Fruit fly (Drosophila melanogaster) whole organism: Measurements from ENCODE around the gene CG33127.

Source experiments
- CG8478 ChIP-seq: fragments of >200 bp; optimal IDR thresholded peaks from 2 replicates; lab custom pipeline; 2018; ENCODE audit warnings: inconsistent platforms
- Dll ChIP-seq: fragments of >200 bp; optimal IDR thresholded peaks from 2 replicates; lab custom pipeline; 2017
- EcR ChIP-seq, 2 experiments: fragments of >200 bp; optimal IDR thresholded peaks; 2 replicates each; lab custom pipeline; 2017; ENCODE audit warnings: missing biosample characterization in 2 of 2, missing genetic modification characterization in 2 of 2, missing genetic modification reagents in 2 of 2
- pan ChIP-seq: fragments of >200 bp; optimal IDR thresholded peaks from 2 replicates; lab custom pipeline; 2017
- psq ChIP-seq: fragments of >200 bp; optimal IDR thresholded peaks from 2 replicates; lab custom pipeline; 2017
- usp ChIP-seq: fragments of >200 bp; optimal IDR thresholded peaks from 2 replicates; lab custom pipeline; 2017; ENCODE audit warnings: missing biosample characterization, missing genetic modification characterization, mixed read lengths

Gene CG33127

DNA sequence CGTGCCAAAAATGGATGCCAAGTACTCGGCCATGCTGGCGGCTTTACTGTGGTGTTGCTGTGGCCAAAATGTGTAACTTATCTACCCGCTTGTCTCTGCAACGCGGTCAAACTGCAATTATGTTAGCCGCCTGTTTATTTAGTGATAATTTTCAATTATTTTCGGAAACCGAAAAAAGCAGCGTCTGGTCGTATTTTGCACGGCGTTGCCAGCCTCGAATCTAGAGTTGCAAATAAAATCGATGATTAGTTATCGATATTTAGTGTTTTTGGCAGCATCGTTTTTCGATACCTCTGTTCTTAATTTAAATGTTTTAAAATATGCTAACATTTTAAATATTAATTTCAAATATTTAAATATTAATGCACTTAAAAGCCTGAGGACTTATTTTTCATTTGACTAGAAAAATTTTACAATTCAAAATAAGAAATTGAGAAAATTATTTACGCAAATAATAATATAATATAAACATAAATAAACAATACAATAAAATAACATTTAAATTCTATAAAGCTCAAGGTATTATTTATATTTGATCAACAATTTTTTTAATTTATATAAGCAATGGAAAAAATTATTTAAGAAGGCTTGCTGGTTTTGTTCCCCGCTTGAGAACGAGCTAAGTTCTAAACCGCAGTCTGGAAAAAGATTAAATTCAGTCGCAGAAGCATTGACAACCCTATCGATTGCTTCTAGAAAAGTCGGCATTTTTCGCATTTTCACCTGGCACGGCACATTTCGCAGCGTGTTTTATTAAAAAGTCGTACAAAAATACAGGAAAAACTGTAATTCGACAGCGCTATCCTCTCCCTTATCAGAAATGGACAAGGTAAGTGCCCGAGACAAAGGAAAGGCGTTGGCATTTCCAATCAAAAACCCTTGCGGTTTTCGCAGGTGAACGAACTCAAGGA, 27.2 kb upstream of the CG33127 start, which contains the start of the genes U2af38 and Stip1:
U2af38 (minus strand) TSS at position 230 of the 911 bp plus-strand sequence.
Stip1 (plus strand) TSS at position 671 of the 911 bp plus-strand sequence.
- TF ChIP-seq EcR (GFP tag; optimal IDR thresholded peaks at IDR 0.05; lab: Kevin White, UChicago) (peak; percentile 73 to 94), usp (no peak), psq (lab: Kevin White, UChicago) (no peak), pan (lab: Kevin White, UChicago) (no peak), Dll (lab: Kevin White, UChicago) (no peak), CG8478 (lab: Kevin White, UChicago) (no peak)

DNA sequence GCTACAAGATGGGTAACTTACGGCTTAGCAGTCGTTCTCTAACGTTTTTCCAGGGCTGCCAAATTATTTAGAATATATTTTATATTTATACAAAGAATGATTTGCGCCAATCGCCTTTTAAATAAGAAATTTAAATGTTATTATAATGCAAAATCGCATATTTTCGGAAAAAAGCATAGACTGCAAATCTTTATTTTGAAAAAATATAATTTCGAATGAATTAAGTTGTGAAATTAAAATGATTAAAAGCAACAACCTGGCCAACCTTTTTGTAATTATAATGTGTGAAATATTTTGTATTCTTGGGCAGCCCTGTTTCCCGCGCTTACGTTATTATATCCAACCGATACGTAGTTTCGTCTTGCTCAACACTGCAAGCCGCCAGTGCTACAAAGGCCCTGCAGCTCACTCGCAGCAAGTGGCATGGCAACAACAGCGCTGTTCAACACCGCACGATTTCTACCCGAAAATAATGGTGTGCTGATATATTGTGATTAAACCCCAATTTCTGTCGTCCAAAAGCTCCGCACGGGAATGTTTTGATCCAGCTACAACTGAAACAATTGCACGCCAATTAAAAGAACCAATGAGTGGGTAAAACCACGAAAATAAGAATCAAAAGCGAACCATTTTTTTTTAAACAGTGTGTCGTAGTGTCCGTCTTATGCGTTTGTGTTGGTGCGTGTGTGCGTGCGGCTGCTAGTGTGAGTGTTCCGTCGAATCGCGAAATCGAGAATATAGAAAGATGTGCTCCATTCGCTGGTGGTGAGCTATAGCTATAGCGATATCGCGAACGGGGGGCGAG, 24.2 kb upstream of the CG33127 start, which contains the start of gene Pi3K21B:
Pi3K21B (plus strand) TSS at position 401 of the 805 bp plus-strand sequence.
- no peak for TF ChIP-seq CG8478 (lab: Kevin White, UChicago)
- TF ChIP-seq psq (lab: Kevin White, UChicago): no peak
- TF ChIP-seq Dll (lab: Kevin White, UChicago): no peak
- no peak for TF ChIP-seq pan (lab: Kevin White, UChicago)
- no peak for TF ChIP-seq EcR (GFP tag; optimal IDR thresholded peaks at IDR 0.05; lab: Kevin White, UChicago)
- TF ChIP-seq usp: no peak

DNA sequence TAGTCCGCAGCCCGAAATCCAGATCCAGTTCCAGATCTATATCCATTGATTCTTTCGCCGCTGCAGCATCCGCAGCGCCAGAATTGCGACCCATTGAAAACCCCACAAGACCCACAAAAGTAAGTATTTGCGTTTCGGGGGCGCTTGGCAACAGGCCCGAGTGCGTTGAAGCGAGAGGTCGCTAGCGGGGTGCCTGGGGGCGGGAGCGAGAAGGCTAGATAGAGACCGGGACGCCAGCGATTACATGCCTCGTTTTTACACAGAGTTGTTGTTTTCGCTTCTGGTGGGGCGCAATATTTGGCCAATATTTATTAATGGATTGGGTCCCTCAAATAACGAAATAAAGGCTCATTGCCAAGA, 23.6 kb upstream of the CG33127 start:
- no peak for TF ChIP-seq CG8478 (lab: Kevin White, UChicago)
- TF ChIP-seq usp: no peak
- TF ChIP-seq pan (lab: Kevin White, UChicago): no peak
- TF ChIP-seq EcR (GFP tag; optimal IDR thresholded peaks at IDR 0.05; lab: Kevin White, UChicago): no peak
- TF ChIP-seq psq (lab: Kevin White, UChicago): no peak

DNA sequence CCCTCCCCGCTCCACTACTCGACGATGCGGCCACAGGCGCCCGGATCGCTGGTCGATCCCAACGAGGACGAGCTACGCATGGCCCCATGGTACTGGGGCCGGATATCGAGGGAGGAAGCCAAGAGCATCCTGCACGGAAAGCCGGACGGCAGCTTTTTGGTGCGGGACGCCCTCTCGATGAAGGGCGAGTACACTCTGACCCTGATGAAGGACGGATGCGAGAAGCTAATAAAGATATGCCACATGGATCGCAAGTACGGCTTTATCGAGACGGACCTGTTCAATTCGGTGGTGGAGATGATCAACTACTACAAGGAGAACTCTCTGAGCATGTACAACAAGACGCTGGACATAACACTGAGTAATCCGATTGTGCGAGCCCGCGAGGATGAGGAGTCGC, 22.9 kb upstream of the CG33127 start:
- no peak for TF ChIP-seq psq (lab: Kevin White, UChicago)
- no peak for TF ChIP-seq pan (lab: Kevin White, UChicago)
- TF ChIP-seq usp: no peak
- no peak for TF ChIP-seq EcR (GFP tag; optimal IDR thresholded peaks at IDR 0.05; lab: Kevin White, UChicago)
- no peak for TF ChIP-seq CG8478 (lab: Kevin White, UChicago)
- no peak for TF ChIP-seq Dll (lab: Kevin White, UChicago)

DNA sequence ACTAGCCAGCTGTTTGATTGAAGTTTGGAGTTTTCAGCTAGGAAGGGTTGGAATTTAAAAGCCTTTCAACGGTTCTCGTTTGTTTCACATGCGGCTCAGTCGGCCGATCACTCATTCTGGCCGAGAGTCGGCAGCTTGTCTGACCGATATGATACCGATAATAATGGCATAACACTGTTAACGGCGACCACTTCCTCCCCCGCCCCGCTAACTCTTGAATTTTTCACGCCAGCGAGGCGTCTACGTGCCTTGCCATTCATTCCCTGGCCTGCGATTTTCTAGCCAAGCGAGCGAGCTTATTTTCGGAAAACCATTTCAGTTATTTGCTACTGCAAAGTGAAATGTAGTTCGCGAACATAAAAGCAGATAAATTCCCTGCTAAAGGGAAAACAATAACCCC, 21.9 kb upstream of the CG33127 start:
- TF ChIP-seq usp: no peak
- TF ChIP-seq pan (lab: Kevin White, UChicago): no peak
- no peak for TF ChIP-seq Dll (lab: Kevin White, UChicago)

DNA sequence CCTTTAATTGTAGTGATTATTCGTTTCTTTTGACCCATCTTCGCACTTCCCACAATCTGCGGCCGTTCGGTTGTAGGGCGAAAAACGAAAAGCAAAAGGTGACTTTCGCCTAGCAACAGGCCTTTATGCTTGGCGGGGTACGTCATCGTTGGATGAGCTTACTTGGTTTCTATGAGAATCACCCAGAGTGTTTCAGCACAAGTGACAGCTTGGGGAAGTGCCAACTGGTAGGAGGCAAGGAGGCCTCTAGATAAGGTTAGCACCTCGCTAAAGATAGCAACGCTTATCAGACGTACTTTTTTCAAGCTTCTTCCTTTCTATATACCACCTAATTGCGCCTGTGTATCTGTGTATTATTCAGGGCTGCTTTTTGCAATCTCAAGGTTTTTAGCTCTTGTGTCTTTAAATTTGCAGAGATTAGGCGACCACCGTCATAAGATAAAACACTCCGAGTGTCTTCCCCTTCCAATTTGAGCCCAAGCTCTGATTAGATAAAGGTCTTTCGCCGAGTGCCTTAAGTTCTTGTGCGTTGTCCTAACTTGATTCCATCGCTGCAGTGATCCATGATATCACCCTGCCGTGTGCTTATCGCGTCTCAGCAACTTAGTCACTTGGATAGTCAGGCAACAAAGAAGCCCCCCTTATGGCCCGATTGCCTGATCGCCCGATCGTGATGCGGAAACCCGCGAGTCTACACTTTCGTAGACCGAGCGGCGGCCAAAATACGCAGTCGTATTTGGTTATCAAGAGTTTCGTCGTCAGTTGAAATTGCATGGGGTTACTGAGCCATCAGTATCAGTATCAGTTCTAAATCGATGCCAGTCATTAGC, 20.8 kb upstream of the CG33127 start:
- TF ChIP-seq usp (no peak), pan (lab: Kevin White, UChicago) (no peak), psq (lab: Kevin White, UChicago) (no peak), EcR (GFP tag; optimal IDR thresholded peaks at IDR 0.05; lab: Kevin White, UChicago) (no peak), Dll (lab: Kevin White, UChicago) (no peak), CG8478 (lab: Kevin White, UChicago) (no peak)

DNA sequence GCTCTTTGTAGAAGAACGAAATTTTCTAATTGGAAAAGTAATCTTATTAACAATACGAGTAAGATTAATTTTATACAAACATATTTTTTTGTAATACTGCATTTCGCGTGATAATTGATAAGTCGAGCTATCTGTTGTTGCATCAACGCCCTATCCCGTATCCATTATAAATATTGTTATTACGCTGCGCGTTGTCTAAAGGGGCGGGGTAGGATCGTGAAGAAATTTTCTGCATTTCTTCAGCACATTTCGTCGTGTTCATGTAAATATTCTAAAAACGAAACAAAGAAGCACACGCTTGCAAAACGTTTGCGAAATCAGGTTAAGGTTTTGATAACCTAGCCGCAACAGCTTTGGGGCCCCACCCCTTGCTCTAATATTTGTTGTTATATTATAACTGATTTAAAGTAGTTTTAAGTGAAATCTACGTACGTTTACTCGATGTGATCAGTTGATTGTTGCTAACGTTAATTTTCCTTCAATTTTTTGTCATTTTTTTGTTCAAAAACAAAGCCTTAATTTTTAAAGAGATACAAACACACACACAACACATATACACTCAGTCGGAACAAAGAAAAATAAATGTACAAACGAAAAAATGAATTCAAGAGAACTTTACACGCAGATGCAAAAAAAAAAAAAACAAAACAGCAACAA, 18.5 kb upstream of the CG33127 start:
- TF ChIP-seq pan (lab: Kevin White, UChicago) (no peak), psq (lab: Kevin White, UChicago) (no peak), Dll (lab: Kevin White, UChicago) (no peak), EcR (GFP tag; optimal IDR thresholded peaks at IDR 0.05; lab: Kevin White, UChicago) (no peak), usp (no peak)

DNA sequence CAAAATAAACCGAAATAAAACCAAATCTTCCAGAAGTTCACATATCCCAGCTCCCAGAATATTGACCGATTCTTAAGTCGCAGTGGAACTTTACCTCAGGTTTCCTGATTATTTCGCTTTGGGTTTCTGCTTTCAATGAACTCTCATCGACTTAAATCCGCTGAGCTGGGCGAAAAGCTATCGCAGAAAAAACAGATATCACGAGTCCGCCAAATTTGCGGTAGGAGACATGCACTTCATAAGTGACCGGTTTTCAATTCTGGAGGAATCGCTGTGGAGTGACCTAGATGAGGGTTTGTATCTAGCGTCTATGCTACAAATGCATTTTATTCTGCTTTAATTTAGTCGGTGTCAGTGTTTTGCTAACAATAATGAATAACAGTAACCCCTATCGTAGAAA, 16.7 kb upstream of the CG33127 start:
- TF ChIP-seq EcR (GFP tag; optimal IDR thresholded peaks at IDR 0.05; lab: Kevin White, UChicago) (no peak), psq (lab: Kevin White, UChicago) (no peak), Dll (lab: Kevin White, UChicago) (no peak), usp (no peak)

DNA sequence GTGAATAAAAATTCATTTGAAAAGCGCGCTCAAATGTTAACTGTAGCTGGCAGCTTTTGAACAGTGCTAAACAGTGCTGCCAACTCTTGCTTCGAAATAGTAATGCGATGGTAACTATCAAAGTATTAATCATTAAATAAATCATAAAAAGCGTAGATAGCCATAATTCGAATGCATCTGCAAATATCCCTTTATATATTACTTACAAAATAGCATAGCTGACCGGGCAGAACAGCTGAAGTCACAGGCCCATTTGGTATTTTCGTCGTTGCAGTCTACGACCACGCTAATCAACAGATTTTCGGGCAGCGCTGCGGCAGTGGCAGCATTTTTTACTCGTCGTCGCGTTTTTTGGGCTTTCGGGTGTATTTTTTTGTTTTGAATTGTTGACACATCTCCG, 16.3 kb upstream of the CG33127 start, which contains the start of gene Plc21C:
Plc21C (plus strand) TSS at position 290 of the 400 bp plus-strand sequence.
- TF ChIP-seq EcR (GFP tag; optimal IDR thresholded peaks at IDR 0.05; lab: Kevin White, UChicago): no peak
- TF ChIP-seq psq (lab: Kevin White, UChicago): no peak
- no peak for TF ChIP-seq CG8478 (lab: Kevin White, UChicago)
- no peak for TF ChIP-seq pan (lab: Kevin White, UChicago)
- no peak for TF ChIP-seq usp
- no peak for TF ChIP-seq Dll (lab: Kevin White, UChicago)

DNA sequence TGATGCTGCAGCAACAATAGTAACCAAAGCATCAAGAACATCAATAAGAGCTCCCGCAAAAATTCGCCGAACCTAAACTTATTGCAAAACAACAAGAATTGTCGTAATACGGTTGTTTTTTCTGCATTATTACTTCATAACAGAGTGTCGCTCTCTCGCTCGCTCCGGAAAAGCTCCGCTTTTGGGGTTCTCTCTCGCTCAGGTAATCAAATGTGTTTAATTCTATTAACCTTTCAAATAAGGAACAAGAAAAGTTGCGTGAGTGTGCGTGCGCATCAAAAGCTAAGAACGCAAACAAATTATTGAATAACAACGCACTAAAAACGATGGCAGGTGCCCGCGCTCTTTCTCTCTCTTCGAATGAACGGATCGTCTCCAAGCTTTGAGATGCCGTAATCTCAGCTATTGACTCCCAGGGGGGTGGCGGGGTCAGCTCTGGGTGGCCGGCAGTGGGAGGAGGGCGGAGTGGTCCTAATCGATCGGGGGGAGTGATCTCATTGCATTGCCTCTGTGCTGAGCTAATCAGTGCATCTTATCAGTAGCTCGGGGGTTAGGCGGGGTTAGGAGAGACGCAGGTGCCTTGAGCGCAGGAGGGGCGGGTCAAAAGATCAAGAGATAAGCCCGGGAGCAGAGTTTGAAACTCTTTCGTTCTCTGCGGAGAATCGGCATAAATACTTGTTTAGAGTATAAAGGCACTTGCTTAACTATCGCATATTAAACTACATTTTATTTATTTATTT, 15.5 kb upstream of the CG33127 start:
- TF ChIP-seq psq (lab: Kevin White, UChicago): no peak
- TF ChIP-seq Dll (lab: Kevin White, UChicago): no peak
- no peak for TF ChIP-seq EcR (GFP tag; optimal IDR thresholded peaks at IDR 0.05; lab: Kevin White, UChicago)
- TF ChIP-seq CG8478 (lab: Kevin White, UChicago): no peak
- TF ChIP-seq usp: no peak
- TF ChIP-seq pan (lab: Kevin White, UChicago): no peak
